Worm (Caenorhabditis elegans) whole organism, midembryonic: ENCODE measurements around the gene atl-1.

Experiments
- T22C8.4 ChIP-seq: fragments of 200-800 bp; sonication (Bioruptor generic); IDR thresholded peaks from 2 replicates; pipeline ENCODE4 v1.3.6; 2022; ENCODE audit warnings: missing genetic modification characterization, missing compliant biosample characterization
- cog-1 ChIP-seq: sonication (generic microtip); optimal IDR thresholded peaks from 2 replicates; lab custom pipeline; 2016; ENCODE audit warnings: missing genetic modification characterization, missing compliant biosample characterization
- flt-1 ChIP-seq: fragments of 200-800 bp; sonication (Bioruptor generic); IDR thresholded peaks from 2 replicates; pipeline ENCODE4 v1.3.6; 2022; ENCODE audit warnings: missing genetic modification characterization, missing compliant biosample characterization
- klf-2 ChIP-seq: fragments of 200-800 bp; sonication (Bioruptor generic); conservative IDR thresholded peaks from 2 replicates; pipeline ENCODE4 v1.3.6; 2022; ENCODE audit warnings: missing genetic modification reagents, missing genetic modification characterization, missing compliant biosample characterization
- med-1 ChIP-seq: sonication (generic microtip); optimal IDR thresholded peaks from 2 replicates; lab custom pipeline; 2017; ENCODE audit warnings: missing genetic modification characterization, mild to moderate bottlenecking, missing compliant biosample characterization, antibody characterized with exemption, missing genetic modification reagents; ENCODE audit not compliant: insufficient read depth
- ref-1 ChIP-seq: fragments of 200-800 bp; sonication (Bioruptor generic); conservative IDR thresholded peaks from 2 replicates; pipeline ENCODE4 v1.3.6; 2022; ENCODE audit warnings: missing genetic modification reagents, missing genetic modification characterization, missing compliant biosample characterization
- tab-1 ChIP-seq: fragments of 200-800 bp; sonication (Bioruptor generic); IDR thresholded peaks from 2 replicates; pipeline ENCODE4 v1.3.6; 2022; ENCODE audit warnings: missing genetic modification characterization, missing compliant biosample characterization
- ztf-23 ChIP-seq: fragments of 200-800 bp; sonication (Bioruptor generic); IDR thresholded peaks from 2 replicates; pipeline ENCODE4 v1.3.6; 2022; ENCODE audit warnings: missing genetic modification reagents, missing genetic modification characterization, missing compliant biosample characterization
- ztf-29 ChIP-seq: fragments of 200-800 bp; sonication (Bioruptor generic); IDR thresholded peaks from 2 replicates; pipeline ENCODE4 v1.3.6; 2022; ENCODE audit warnings: missing genetic modification reagents, missing genetic modification characterization, missing compliant biosample characterization

DNA sequence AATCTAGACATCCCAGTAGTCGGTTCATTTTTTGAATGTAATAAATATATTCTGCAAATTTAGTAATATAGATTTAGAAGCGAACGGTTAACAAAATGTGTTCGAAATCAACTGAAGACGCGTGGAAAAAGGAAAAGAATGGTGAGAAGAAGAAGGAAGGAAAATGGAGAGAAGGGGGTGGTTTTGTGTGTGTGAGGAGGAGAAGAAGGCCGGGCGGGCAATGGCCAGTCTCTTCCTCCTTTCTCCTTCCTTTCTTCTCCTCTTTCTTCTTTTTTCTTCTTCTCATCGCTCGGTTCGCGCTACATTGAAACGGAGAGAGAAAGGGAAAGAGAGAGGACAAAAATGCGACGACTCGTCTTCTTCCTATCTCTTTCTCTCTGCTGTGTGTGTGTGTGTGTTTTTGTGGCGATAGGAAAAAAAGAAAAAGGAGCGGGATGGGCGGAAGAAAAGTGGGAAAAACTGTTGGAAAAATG lies 46.8 kb upstream of the atl-1 start, which contains the start of gene ztf-9:
- 0 out of 2 replicates have a peak, but pooled peaks have one; percentile 43 for TF ChIP-seq ztf-23 (GFP tag; lab: Robert Waterston, UW)
- TF ChIP-seq ref-1 (GFP tag; lab: Robert Waterston, UW) = no peak
- peak; percentile 50; the same call in 1 of the 2 replicates for TF ChIP-seq flt-1 (GFP tag; lab: Robert Waterston, UW)
- TF ChIP-seq T22C8.4 (GFP tag; lab: Robert Waterston, UW) = no peak
- 0 out of 2 replicates have a peak, but pooled peaks have one; percentile 30 for TF ChIP-seq ztf-29 (GFP tag; lab: Robert Waterston, UW)
- TF ChIP-seq cog-1 = no peak
- TF ChIP-seq tab-1 (GFP tag; lab: Robert Waterston, UW) = no peak
- TF ChIP-seq med-1 (GFP tag; lab: Kevin White, UChicago) = no peak
- TF ChIP-seq klf-2 (GFP tag; lab: Robert Waterston, UW) = no peak
